Worm (Caenorhabditis elegans) whole organism, midembryonic: ENCODE measurements around the gene F31F7.2.

Experiments
- T22C8.4 ChIP-seq: fragments of 200-800 bp; sonication (Bioruptor generic); IDR thresholded peaks from 2 replicates; pipeline ENCODE4 v1.3.6; 2022; ENCODE audit warnings: missing genetic modification characterization, missing compliant biosample characterization
- cog-1 ChIP-seq: sonication (generic microtip); optimal IDR thresholded peaks from 2 replicates; lab custom pipeline; 2016; ENCODE audit warnings: missing genetic modification characterization, missing compliant biosample characterization
- flt-1 ChIP-seq: fragments of 200-800 bp; sonication (Bioruptor generic); IDR thresholded peaks from 2 replicates; pipeline ENCODE4 v1.3.6; 2022; ENCODE audit warnings: missing genetic modification characterization, missing compliant biosample characterization
- klf-2 ChIP-seq: fragments of 200-800 bp; sonication (Bioruptor generic); conservative IDR thresholded peaks from 2 replicates; pipeline ENCODE4 v1.3.6; 2022; ENCODE audit warnings: missing genetic modification reagents, missing genetic modification characterization, missing compliant biosample characterization
- med-1 ChIP-seq: sonication (generic microtip); optimal IDR thresholded peaks from 2 replicates; lab custom pipeline; 2017; ENCODE audit warnings: missing genetic modification characterization, mild to moderate bottlenecking, missing compliant biosample characterization, antibody characterized with exemption, missing genetic modification reagents; ENCODE audit not compliant: insufficient read depth
- ref-1 ChIP-seq: fragments of 200-800 bp; sonication (Bioruptor generic); conservative IDR thresholded peaks from 2 replicates; pipeline ENCODE4 v1.3.6; 2022; ENCODE audit warnings: missing genetic modification reagents, missing genetic modification characterization, missing compliant biosample characterization
- tab-1 ChIP-seq: fragments of 200-800 bp; sonication (Bioruptor generic); IDR thresholded peaks from 2 replicates; pipeline ENCODE4 v1.3.6; 2022; ENCODE audit warnings: missing genetic modification characterization, missing compliant biosample characterization
- ztf-23 ChIP-seq: fragments of 200-800 bp; sonication (Bioruptor generic); IDR thresholded peaks from 2 replicates; pipeline ENCODE4 v1.3.6; 2022; ENCODE audit warnings: missing genetic modification reagents, missing genetic modification characterization, missing compliant biosample characterization
- ztf-29 ChIP-seq: fragments of 200-800 bp; sonication (Bioruptor generic); IDR thresholded peaks from 2 replicates; pipeline ENCODE4 v1.3.6; 2022; ENCODE audit warnings: missing genetic modification reagents, missing genetic modification characterization, missing compliant biosample characterization

F31F7.2 gene

ce11 chrV:6321733-6322198 is 51.1 kb downstream of the F31F7.2 start, which contains the start of gene T28C12.15:
Gene T28C12.15 (minus strand): TSS chrV:6321783.
- TF ChIP-seq ztf-23 (GFP tag; lab: Robert Waterston, UW) (no peak), med-1 (GFP tag; lab: Kevin White, UChicago) (no peak), tab-1 (GFP tag; lab: Robert Waterston, UW) (no peak), ztf-29 (no peak), T22C8.4 (GFP tag; lab: Robert Waterston, UW) (no peak), flt-1 (GFP tag; lab: Robert Waterston, UW) (no peak), klf-2 (no peak), ref-1 (GFP tag; lab: Robert Waterston, UW) (no peak), cog-1 (tag; lab: Kevin White, UChicago) (no peak)

- TF ChIP-seq flt-1 (GFP tag; lab: Robert Waterston, UW) = no peak
- TF ChIP-seq ztf-29 = no peak
- TF ChIP-seq klf-2 = no peak
- TF ChIP-seq ref-1 (GFP tag; lab: Robert Waterston, UW) = no peak
- no peak for TF ChIP-seq ztf-23 (GFP tag; lab: Robert Waterston, UW)
- no peak for TF ChIP-seq T22C8.4 (GFP tag; lab: Robert Waterston, UW)
- TF ChIP-seq cog-1 (tag; lab: Kevin White, UChicago) = no peak
- TF ChIP-seq tab-1 (GFP tag; lab: Robert Waterston, UW) = no peak
- no peak for TF ChIP-seq med-1 (GFP tag; lab: Kevin White, UChicago)
Observed at ce11 chrV:6322749-6323367, 52.2 kb downstream of the F31F7.2 start.

DNA sequence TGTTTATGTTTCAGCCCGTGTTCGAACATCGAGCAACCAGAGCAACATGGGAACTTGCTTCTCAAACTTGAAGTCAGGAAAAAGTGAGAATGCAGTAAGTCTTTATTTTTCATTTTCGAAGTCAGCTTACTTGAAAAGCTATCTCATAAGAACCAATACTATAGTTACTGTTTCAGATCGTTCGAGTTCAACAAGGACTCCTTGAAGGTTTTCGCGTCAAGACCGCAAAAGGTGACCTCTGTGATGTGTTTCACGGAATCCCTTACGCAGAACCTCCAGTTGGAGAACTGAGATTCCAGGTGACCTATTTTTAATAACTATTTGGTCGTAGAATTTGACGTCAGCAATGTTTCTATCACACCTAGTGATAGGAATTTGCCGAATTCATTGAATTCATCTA is 53.0 kb downstream of the F31F7.2 start:
- no peak for TF ChIP-seq cog-1 (tag; lab: Kevin White, UChicago)
- TF ChIP-seq flt-1 (GFP tag; lab: Robert Waterston, UW) = no peak
- TF ChIP-seq ztf-29 = no peak
- no peak for TF ChIP-seq T22C8.4 (GFP tag; lab: Robert Waterston, UW)
- TF ChIP-seq klf-2 = no peak
- TF ChIP-seq tab-1 (GFP tag; lab: Robert Waterston, UW) = no peak
- no peak for TF ChIP-seq ztf-23 (GFP tag; lab: Robert Waterston, UW)
- no peak for TF ChIP-seq ref-1 (GFP tag; lab: Robert Waterston, UW)
- no peak for TF ChIP-seq med-1 (GFP tag; lab: Kevin White, UChicago)
